Worm (Caenorhabditis elegans) whole organism, L1 larva: ENCODE measurements around the gene clik-2.

Experiments used
- C34B4.2 ChIP-seq: sonication (generic microtip); optimal IDR thresholded peaks from 2 replicates; lab custom pipeline; 2017; ENCODE audit warnings: mild to moderate bottlenecking, missing genetic modification characterization, missing compliant biosample characterization
- F16B12.6 ChIP-seq: fragments of 150-350 bp; optimal IDR thresholded peaks from 2 replicates; lab custom pipeline; 2014; ENCODE audit warnings: missing biosample characterization, missing genetic modification characterization
- Y116A8C.19 ChIP-seq: sonication (generic microtip); optimal IDR thresholded peaks from 2 replicates; lab custom pipeline; 2016; ENCODE audit warnings: missing compliant biosample characterization, missing genetic modification characterization, borderline replicate concordance
- alr-1 ChIP-seq: fragments of 200-800 bp; sonication (Bioruptor generic); optimal IDR thresholded peaks from 2 replicates; lab custom pipeline; 2018; ENCODE audit warnings: borderline replicate concordance, mild to moderate bottlenecking, missing genetic modification characterization, missing compliant biosample characterization
- blmp-1 ChIP-seq: fragments of 150-350 bp; optimal IDR thresholded peaks from 2 replicates; lab custom pipeline; 2014; ENCODE audit warnings: missing biosample characterization, missing genetic modification characterization
- ceh-8 ChIP-seq: fragments of 200-800 bp; sonication (Bioruptor generic); optimal IDR thresholded peaks from 2 replicates; lab custom pipeline; 2018; ENCODE audit warnings: mild to moderate bottlenecking, missing genetic modification characterization, moderate library complexity, missing compliant biosample characterization
- ces-1 ChIP-seq: fragments of 150-350 bp; optimal IDR thresholded peaks from 2 replicates; lab custom pipeline; 2014; ENCODE audit warnings: missing biosample characterization, missing genetic modification reagents, missing genetic modification characterization
- dsc-1 ChIP-seq: sonication (generic microtip); optimal IDR thresholded peaks from 2 replicates; lab custom pipeline; 2016; ENCODE audit warnings: mild to moderate bottlenecking, missing genetic modification characterization, missing compliant biosample characterization
- efl-3 ChIP-seq: fragments of 200-800 bp; sonication (Bioruptor generic); optimal IDR thresholded peaks from 2 replicates; lab custom pipeline; 2018; ENCODE audit warnings: mild to moderate bottlenecking, missing genetic modification characterization, missing compliant biosample characterization
- egl-27 ChIP-seq, 2 experiments: fragments of 150-350 bp in 1 of 2; sonication (generic microtip); optimal IDR thresholded peaks; 3 replicates each; lab custom pipeline; 2017 to 2018; ENCODE audit warnings: missing biosample characterization in 2 of 2, missing genetic modification characterization in 2 of 2, missing genetic modification reagents in 2 of 2
- elt-3 ChIP-seq, 6 experiments: fragments of 150-350 bp in 1 of 6; sonication (generic microtip); optimal IDR thresholded peaks; 2 replicates each; lab custom pipeline; 2017 to 2018; ENCODE audit warnings: missing biosample characterization in 6 of 6, missing genetic modification characterization in 6 of 6, inconsistent platforms in 1 of 6
- fkh-10 ChIP-seq: sonication (generic microtip); optimal IDR thresholded peaks from 2 replicates; lab custom pipeline; 2017; ENCODE audit warnings: missing biosample characterization, missing genetic modification reagents, missing genetic modification characterization
- grh-1 ChIP-seq: fragments of 200-800 bp; sonication (Bioruptor generic); IDR thresholded peaks from 2 replicates; pipeline ENCODE4 v1.3.6; 2022; ENCODE audit warnings: missing genetic modification reagents, missing genetic modification characterization, missing compliant biosample characterization
- hlh-4 ChIP-seq: sonication (generic microtip); optimal IDR thresholded peaks from 2 replicates; lab custom pipeline; 2016; ENCODE audit warnings: mild to moderate bottlenecking, missing genetic modification characterization, missing compliant biosample characterization
- lin-14 ChIP-seq: fragments of 200-800 bp; sonication (Bioruptor generic); optimal IDR thresholded peaks from 2 replicates; lab custom pipeline; 2018; ENCODE audit warnings: mild to moderate bottlenecking, missing genetic modification characterization, moderate library complexity, missing compliant biosample characterization
- lin-35 ChIP-seq, 2 experiments: fragments of 150-350 bp; optimal IDR thresholded peaks; 2 replicates each; lab custom pipeline; 2014; ENCODE audit warnings: missing biosample characterization in 2 of 2, missing genetic modification characterization in 2 of 2, missing genetic modification reagents in 2 of 2
- lsy-2 ChIP-seq, 2 experiments: fragments of 150-350 bp; optimal IDR thresholded peaks; 2 replicates each; lab custom pipeline; 2014; ENCODE audit warnings: missing biosample characterization in 2 of 2, missing genetic modification characterization in 2 of 2
- nhr-11 ChIP-seq: fragments of 150-350 bp; optimal IDR thresholded peaks from 2 replicates; lab custom pipeline; 2014; ENCODE audit warnings: missing biosample characterization, missing genetic modification characterization
- nhr-19 ChIP-seq: fragments of 200-800 bp; sonication (Bioruptor generic); conservative IDR thresholded peaks from 2 replicates; pipeline ENCODE4 v1.3.6; 2022; ENCODE audit warnings: missing genetic modification characterization, missing compliant biosample characterization
- nhr-20 ChIP-seq: sonication (generic microtip); optimal IDR thresholded peaks from 2 replicates; lab custom pipeline; 2016; ENCODE audit warnings: mild to moderate bottlenecking, missing genetic modification characterization, missing compliant biosample characterization
- nhr-237 ChIP-seq: fragments of 150-350 bp; optimal IDR thresholded peaks from 2 replicates; lab custom pipeline; 2014; ENCODE audit warnings: missing biosample characterization, missing genetic modification characterization
- pax-3 ChIP-seq: fragments of 200-800 bp; sonication (Bioruptor generic); optimal IDR thresholded peaks from 2 replicates; lab custom pipeline; 2018; ENCODE audit warnings: mild to moderate bottlenecking, missing genetic modification characterization, moderate library complexity, missing compliant biosample characterization
- skn-1 ChIP-seq: fragments of 150-350 bp; optimal IDR thresholded peaks from 2 replicates; lab custom pipeline; 2014; ENCODE audit warnings: missing biosample characterization, missing genetic modification characterization
- snpc-4 ChIP-seq: fragments of 150-350 bp; optimal IDR thresholded peaks from 2 replicates; lab custom pipeline; 2014; ENCODE audit warnings: missing biosample characterization, missing genetic modification characterization
- snu-23 ChIP-seq: sonication (generic microtip); optimal IDR thresholded peaks from 2 replicates; lab custom pipeline; 2016; ENCODE audit warnings: missing genetic modification characterization, missing compliant biosample characterization
- sup-37 ChIP-seq: fragments of 200-800 bp; sonication (Bioruptor generic); optimal IDR thresholded peaks from 2 replicates; lab custom pipeline; 2018; ENCODE audit warnings: mild to moderate bottlenecking, missing genetic modification characterization, missing compliant biosample characterization
- tbx-2 ChIP-seq: sonication (generic microtip); optimal IDR thresholded peaks from 2 replicates; lab custom pipeline; 2016; ENCODE audit warnings: missing genetic modification characterization, missing compliant biosample characterization
- unc-98 ChIP-seq: fragments of 200-800 bp; sonication (Bioruptor generic); IDR thresholded peaks from 2 replicates; pipeline ENCODE4 v1.3.6; 2022; ENCODE audit warnings: missing genetic modification characterization, missing compliant biosample characterization
- vab-15 ChIP-seq: sonication (generic microtip); optimal IDR thresholded peaks from 2 replicates; lab custom pipeline; 2017; ENCODE audit warnings: missing genotype, mild to moderate bottlenecking, missing genetic modification characterization, missing compliant biosample characterization
- zag-1 ChIP-seq: fragments of 150-350 bp; optimal IDR thresholded peaks from 2 replicates; lab custom pipeline; 2014; ENCODE audit warnings: missing biosample characterization, missing genetic modification characterization

clik-2 gene

ce11 chrX:7651219-7651958 is 37.6 kb downstream of the clik-2 start:
- TF ChIP-seq zag-1 (tag; lab: Kevin White, UChicago), result no peak
- no peak for TF ChIP-seq nhr-237 (tag; lab: Kevin White, UChicago)
- no peak for TF ChIP-seq tbx-2 (tag; lab: Kevin White, UChicago)
- TF ChIP-seq Y116A8C.19 (tag; lab: Kevin White, UChicago), result no peak
- TF ChIP-seq ceh-8, result no peak

ce11 chrX:7645313-7645712 is 43.7 kb downstream of the clik-2 start, which contains the start of gene F26A10.2:
Gene F26A10.2 (minus strand): TSS chrX:7645413.
- TF ChIP-seq egl-27 (tag; optimal IDR thresholded peaks at IDR 0.05; lab: Kevin White, UChicago) (no peak), skn-1 (no peak), unc-98 (GFP tag; lab: Robert Waterston, UW) (no peak), snu-23 (GFP tag; lab: Kevin White, UChicago) (no peak), pax-3 (tag; lab: Kevin White, UChicago) (no peak), efl-3 (GFP tag; lab: Kevin White, UChicago) (no peak)

- TF ChIP-seq vab-15 (tag; lab: Kevin White, UChicago), result no peak
- TF ChIP-seq lin-35 (GFP tag; optimal IDR thresholded peaks at IDR 0.05; lab: Kevin White, UChicago), result no peak
- no peak for TF ChIP-seq blmp-1 (tag; lab: Kevin White, UChicago)
- TF ChIP-seq lin-14 (GFP tag; lab: Kevin White, UChicago), result no peak
- no peak for TF ChIP-seq nhr-20 (tag; lab: Kevin White, UChicago)
- TF ChIP-seq nhr-11 (tag; lab: Kevin White, UChicago), result no peak
- no peak for TF ChIP-seq F16B12.6 (tag; lab: Kevin White, UChicago)
- TF ChIP-seq skn-1, result no peak
- no peak for TF ChIP-seq zag-1 (tag; lab: Kevin White, UChicago)
- TF ChIP-seq dsc-1 (tag; lab: Kevin White, UChicago), result no peak
These were observed 48.2 kb downstream of the clik-2 start for ce11 chrX:7640811-7641210.

ce11 chrX:7640391-7640790 is 48.6 kb downstream of the clik-2 start:
- no peak for TF ChIP-seq alr-1 (tag; lab: Kevin White, UChicago)
- TF ChIP-seq fkh-10 (GFP tag; lab: Kevin White, UChicago), result no peak
- TF ChIP-seq C34B4.2 (tag; lab: Kevin White, UChicago), result no peak
- no peak for TF ChIP-seq nhr-19 (GFP tag; lab: Robert Waterston, UW)
- TF ChIP-seq grh-1 (GFP tag; lab: Robert Waterston, UW), result no peak
- TF ChIP-seq zag-1 (tag; lab: Kevin White, UChicago), result no peak
- TF ChIP-seq snpc-4 (tag; lab: Kevin White, UChicago), result no peak
- no peak for TF ChIP-seq ces-1 (GFP tag; lab: Kevin White, UChicago)
- no peak for TF ChIP-seq hlh-4 (tag; lab: Kevin White, UChicago)
- TF ChIP-seq F16B12.6 (tag; lab: Kevin White, UChicago), result no peak
- TF ChIP-seq, all 84 proteins: peak for 0

ce11 chrX:7638790-7639189 is 50.2 kb downstream of the clik-2 start:
- TF ChIP-seq sup-37 (GFP tag; lab: Kevin White, UChicago), result no peak
- TF ChIP-seq blmp-1 (tag; lab: Kevin White, UChicago), result peak; percentile 78
- peak in 1 of 6 experiments; percentile 11 for TF ChIP-seq elt-3 (tag; optimal IDR thresholded peaks at IDR 0.05; lab: Kevin White, UChicago)
- TF ChIP-seq lsy-2 (tag; optimal IDR thresholded peaks at IDR 0.05; lab: Kevin White, UChicago), result no peak
- no peak for TF ChIP-seq fkh-10 (GFP tag; lab: Kevin White, UChicago)
